Worm (Caenorhabditis elegans) whole organism, young adult: Measurements from ENCODE around the gene B0228.6.
A peak's percentile ranks its signal among the peaks of the same experiment; 100 is the strongest.

Source experiments
- B0019.2 ChIP-seq: fragments of 200-800 bp; sonication (Bioruptor generic); conservative IDR thresholded peaks from 2 replicates; pipeline ENCODE4 v1.3.6; 2022; ENCODE audit warnings: missing genetic modification reagents, missing genetic modification characterization, missing compliant biosample characterization
- B0035.1 ChIP-seq: sonication (generic microtip); optimal IDR thresholded peaks from 2 replicates; lab custom pipeline; 2016; ENCODE audit warnings: missing genetic modification characterization, mild to moderate bottlenecking, missing compliant biosample characterization, missing genotype, missing genetic modification reagents
- C06A6.2 ChIP-seq: fragments of 200-800 bp; sonication (Bioruptor generic); conservative IDR thresholded peaks from 2 replicates; pipeline ENCODE4 v1.3.6; 2022; ENCODE audit warnings: missing genetic modification characterization, missing compliant biosample characterization
- D2030.7 ChIP-seq: fragments of 200-800 bp; sonication (Bioruptor generic); IDR thresholded peaks from 2 replicates; pipeline ENCODE4 v1.3.6; 2022; ENCODE audit warnings: missing genetic modification reagents, missing genetic modification characterization, missing compliant biosample characterization
- F22D6.2 ChIP-seq: sonication (generic microtip); optimal IDR thresholded peaks from 2 replicates; lab custom pipeline; 2016; ENCODE audit warnings: mild to moderate bottlenecking, missing genetic modification characterization, missing compliant biosample characterization
- F37B4.10 ChIP-seq: fragments of 200-800 bp; sonication (Bioruptor generic); IDR thresholded peaks from 2 replicates; pipeline ENCODE4 v1.3.6; 2022; ENCODE audit warnings: missing genetic modification characterization, missing compliant biosample characterization
- K12H6.12 ChIP-seq: fragments of 200-800 bp; sonication (Bioruptor generic); optimal IDR thresholded peaks from 2 replicates; lab custom pipeline; 2018; ENCODE audit warnings: mild to moderate bottlenecking, missing genetic modification characterization, missing compliant biosample characterization
- T07F8.4 ChIP-seq: sonication (generic microtip); optimal IDR thresholded peaks from 2 replicates; lab custom pipeline; 2016; ENCODE audit warnings: mild to moderate bottlenecking, missing genetic modification characterization, moderate library complexity, missing compliant biosample characterization
- Y53F4B.3 ChIP-seq: fragments of 200-800 bp; sonication (Bioruptor generic); IDR thresholded peaks from 2 replicates; pipeline ENCODE4 v1.3.6; 2022; ENCODE audit warnings: missing genetic modification reagents, missing genetic modification characterization, missing compliant biosample characterization
- Y53G8AR.9 ChIP-seq: fragments of 200-800 bp; sonication (Bioruptor generic); conservative IDR thresholded peaks from 2 replicates; pipeline ENCODE4 v1.3.6; 2022; ENCODE audit warnings: missing genetic modification reagents, missing genetic modification characterization, missing compliant biosample characterization
- Y79H2A.3 ChIP-seq: fragments of 200-800 bp; sonication (Bioruptor generic); conservative IDR thresholded peaks from 2 replicates; pipeline ENCODE4 v1.3.6; 2022; ENCODE audit warnings: missing genetic modification reagents, missing genetic modification characterization, missing compliant biosample characterization
- ZK185.1 ChIP-seq: sonication (generic microtip); optimal IDR thresholded peaks from 2 replicates; lab custom pipeline; 2016; ENCODE audit warnings: mild to moderate bottlenecking, missing genetic modification characterization, missing compliant biosample characterization; ENCODE audit not compliant: poor library complexity, severe bottlenecking
- akir-1 ChIP-seq: fragments of 200-800 bp; sonication (Bioruptor generic); optimal IDR thresholded peaks from 2 replicates; lab custom pipeline; 2018; ENCODE audit warnings: mild to moderate bottlenecking, missing genetic modification characterization, moderate library complexity, missing compliant biosample characterization
- aptf-3 ChIP-seq: fragments of 200-800 bp; sonication (Bioruptor generic); IDR thresholded peaks from 2 replicates; pipeline ENCODE4 v1.3.6; 2022; ENCODE audit warnings: missing genetic modification characterization, missing compliant biosample characterization
- atf-7 ChIP-seq: sonication (generic microtip); optimal IDR thresholded peaks from 2 replicates; lab custom pipeline; 2017; ENCODE audit warnings: mild to moderate bottlenecking, missing genetic modification characterization, missing compliant biosample characterization
- attf-3 ChIP-seq: fragments of 200-800 bp; sonication (Bioruptor generic); conservative IDR thresholded peaks from 2 replicates; pipeline ENCODE4 v1.3.6; 2022; ENCODE audit warnings: missing genetic modification reagents, missing genetic modification characterization, missing compliant biosample characterization
- attf-5 ChIP-seq: fragments of 200-800 bp; sonication (Bioruptor generic); optimal IDR thresholded peaks from 2 replicates; lab custom pipeline; 2018; ENCODE audit warnings: mild to moderate bottlenecking, missing genetic modification characterization, missing compliant biosample characterization
- ceh-100 ChIP-seq: fragments of 200-800 bp; sonication (Bioruptor generic); IDR thresholded peaks from 2 replicates; pipeline ENCODE4 v1.3.6; 2022; ENCODE audit warnings: missing genetic modification reagents, missing genetic modification characterization, missing compliant biosample characterization
- ceh-27 ChIP-seq: fragments of 200-800 bp; sonication (Bioruptor generic); optimal IDR thresholded peaks from 2 replicates; lab custom pipeline; 2018; ENCODE audit warnings: mild to moderate bottlenecking, missing genetic modification characterization, moderate library complexity, missing compliant biosample characterization
- chd-7 ChIP-seq: sonication (generic microtip); optimal IDR thresholded peaks from 2 replicates; lab custom pipeline; 2016; ENCODE audit warnings: mild to moderate bottlenecking, missing genetic modification characterization, moderate library complexity, missing compliant biosample characterization
- die-1 ChIP-seq: sonication (generic microtip); optimal IDR thresholded peaks from 2 replicates; lab custom pipeline; 2016; ENCODE audit warnings: missing genotype, mild to moderate bottlenecking, missing genetic modification characterization, missing compliant biosample characterization
- dpl-1 ChIP-seq: fragments of 150-350 bp; optimal IDR thresholded peaks from 2 replicates; lab custom pipeline; 2014; ENCODE audit warnings: missing biosample characterization, missing genetic modification reagents, missing genetic modification characterization
- egrh-3 ChIP-seq: fragments of 200-800 bp; sonication (Bioruptor generic); IDR thresholded peaks from 2 replicates; pipeline ENCODE4 v1.3.6; 2022; ENCODE audit warnings: missing genetic modification reagents, missing genetic modification characterization, missing compliant biosample characterization
- ekl-4 ChIP-seq: fragments of 200-800 bp; sonication (Bioruptor generic); IDR thresholded peaks from 2 replicates; pipeline ENCODE4 v1.3.6; 2022; ENCODE audit warnings: missing genetic modification reagents, missing genetic modification characterization, missing compliant biosample characterization
- lin-35 ChIP-seq, 3 experiments: fragments of 150-350 bp in 2 of 3; sonication (generic microtip) in 1 of 3; optimal IDR thresholded peaks; 2 replicates each; lab custom pipeline; 2014 to 2018; ENCODE audit warnings: missing biosample characterization in 3 of 3, missing genetic modification characterization in 3 of 3, missing genetic modification reagents in 3 of 3
- madf-3 ChIP-seq: fragments of 200-800 bp; sonication (Bioruptor generic); IDR thresholded peaks from 2 replicates; pipeline ENCODE4 v1.3.6; 2022; ENCODE audit warnings: missing genetic modification reagents, missing genetic modification characterization, missing compliant biosample characterization
- madf-6 ChIP-seq: fragments of 200-800 bp; sonication (Bioruptor generic); IDR thresholded peaks from 2 replicates; pipeline ENCODE4 v1.3.6; 2022; ENCODE audit warnings: missing genetic modification reagents, missing genetic modification characterization, missing compliant biosample characterization
- madf-8 ChIP-seq: fragments of 200-800 bp; sonication (Bioruptor generic); conservative IDR thresholded peaks from 2 replicates; pipeline ENCODE4 v1.3.6; 2022; ENCODE audit warnings: missing genetic modification reagents, missing genetic modification characterization, missing compliant biosample characterization
- mes-4 ChIP-seq: sonication (generic microtip); optimal IDR thresholded peaks from 2 replicates; lab custom pipeline; 2016; ENCODE audit warnings: missing genotype, missing genetic modification characterization, missing compliant biosample characterization
- mxl-1 ChIP-seq: sonication (generic microtip); optimal IDR thresholded peaks from 2 replicates; lab custom pipeline; 2016; ENCODE audit warnings: missing genetic modification characterization, missing compliant biosample characterization
- nfya-2 ChIP-seq: fragments of 200-800 bp; sonication (Bioruptor generic); IDR thresholded peaks from 2 replicates; pipeline ENCODE4 v1.3.6; 2022; ENCODE audit warnings: missing genetic modification reagents, missing genetic modification characterization, missing compliant biosample characterization
- nhr-179 ChIP-seq: sonication (generic microtip); optimal IDR thresholded peaks from 2 replicates; lab custom pipeline; 2016; ENCODE audit warnings: mild to moderate bottlenecking, missing genetic modification characterization, missing compliant biosample characterization
- nhr-27 ChIP-seq: fragments of 200-800 bp; sonication (Bioruptor generic); optimal IDR thresholded peaks from 2 replicates; lab custom pipeline; 2018; ENCODE audit warnings: mild to moderate bottlenecking, missing genetic modification characterization, moderate library complexity, missing compliant biosample characterization
- nhr-80 ChIP-seq: sonication (generic microtip); optimal IDR thresholded peaks from 2 replicates; lab custom pipeline; 2016; ENCODE audit warnings: missing genetic modification characterization, missing compliant biosample characterization
- nhr-90 ChIP-seq: sonication (generic microtip); optimal IDR thresholded peaks from 2 replicates; lab custom pipeline; 2016; ENCODE audit warnings: missing genotype, mild to moderate bottlenecking, missing genetic modification characterization, missing compliant biosample characterization
- pbrm-1 ChIP-seq: fragments of 200-800 bp; sonication (Bioruptor generic); IDR thresholded peaks from 2 replicates; pipeline ENCODE4 v1.3.6; 2022; ENCODE audit warnings: missing genetic modification reagents, missing genetic modification characterization, missing compliant biosample characterization
- repo-1 ChIP-seq: sonication (generic microtip); optimal IDR thresholded peaks from 2 replicates; lab custom pipeline; 2017; ENCODE audit warnings: mild to moderate bottlenecking, missing genetic modification characterization, missing compliant biosample characterization
- sdz-38 ChIP-seq: sonication (generic microtip); optimal IDR thresholded peaks from 2 replicates; lab custom pipeline; 2016; ENCODE audit warnings: missing genotype, missing genetic modification characterization, missing compliant biosample characterization
- sptf-2 ChIP-seq: fragments of 200-800 bp; sonication (Bioruptor generic); optimal IDR thresholded peaks from 2 replicates; lab custom pipeline; 2018; ENCODE audit warnings: mild to moderate bottlenecking, missing genetic modification characterization, missing compliant biosample characterization
- unc-62 ChIP-seq: fragments of 150-350 bp; optimal IDR thresholded peaks from 2 replicates; lab custom pipeline; 2014; ENCODE audit warnings: missing biosample characterization, missing genetic modification reagents, missing genetic modification characterization
- ztf-25 ChIP-seq: fragments of 200-800 bp; sonication (Bioruptor generic); IDR thresholded peaks from 2 replicates; pipeline ENCODE4 v1.3.6; 2022; ENCODE audit warnings: missing genetic modification reagents, missing genetic modification characterization, missing compliant biosample characterization

Gene B0228.6

ce11 chrII:7708540-7708939 is 46.4 kb downstream of the B0228.6 start, which contains the start of gene B0495.9 (continued):
- TF ChIP-seq Y53F4B.3 (GFP tag; lab: Robert Waterston, UW) (no peak), die-1 (tag; lab: Kevin White, UChicago) (peak; percentile 40), ceh-100 (GFP tag; lab: Robert Waterston, UW) (peak; percentile 42), sptf-2 (GFP tag; lab: Kevin White, UChicago) (no peak), nhr-90 (tag; lab: Kevin White, UChicago) (no peak), akir-1 (no peak), nhr-80 (peak; percentile 51), chd-7 (tag; lab: Kevin White, UChicago) (no peak), C06A6.2 (no peak), ceh-27 (peak; percentile 57), Y53G8AR.9 (0 out of 2 replicates have a peak, but pooled peaks have one; percentile 55), madf-3 (no peak), repo-1 (tag; lab: Kevin White, UChicago) (no peak), T07F8.4 (tag; lab: Kevin White, UChicago) (no peak), attf-5 (GFP tag; lab: Kevin White, UChicago) (peak; percentile 60), Y79H2A.3 (GFP tag; lab: Robert Waterston, UW) (no peak), attf-3 (GFP tag; lab: Robert Waterston, UW) (0 out of 2 replicates have a peak, but pooled peaks have one; percentile 38), madf-6 (GFP tag; lab: Robert Waterston, UW) (peak; percentile 66), K12H6.12 (tag; lab: Kevin White, UChicago) (peak; percentile 19), mxl-1 (tag; lab: Kevin White, UChicago) (no peak), ZK185.1 (tag; lab: Kevin White, UChicago) (peak; percentile 66), atf-7 (tag; lab: Kevin White, UChicago) (no peak), F22D6.2 (tag; lab: Kevin White, UChicago) (no peak), nfya-2 (GFP tag; lab: Robert Waterston, UW) (no peak), B0035.1 (tag; lab: Kevin White, UChicago) (no peak), nhr-179 (tag; lab: Kevin White, UChicago) (no peak), lin-35 (GFP tag; optimal IDR thresholded peaks at IDR 0.05; lab: Kevin White, UChicago) (no peak), unc-62 (GFP tag; lab: Kevin White, UChicago) (no peak), B0019.2 (GFP tag; lab: Robert Waterston, UW) (no peak)

DNA sequence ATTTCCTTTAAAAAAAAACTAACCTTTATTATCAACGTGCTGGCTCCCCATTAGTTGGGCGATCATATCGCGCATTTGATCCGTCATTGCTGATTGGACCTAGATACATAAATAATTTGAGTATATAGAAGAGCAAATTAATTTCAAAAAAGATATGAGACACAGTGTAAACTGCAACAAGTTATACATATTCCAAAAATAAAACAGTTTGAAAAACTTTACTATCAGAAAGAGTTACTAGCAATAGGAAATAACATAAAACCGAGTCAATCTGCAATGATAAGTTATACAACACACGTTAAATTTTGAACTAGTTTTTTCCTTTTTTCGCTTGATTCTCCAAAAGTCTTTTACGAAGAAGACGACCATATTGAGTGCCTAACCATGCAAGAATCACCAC is 47.6 kb downstream of the B0228.6 start, which contains the start of gene luc-7L:
Gene luc-7L, minus strand, starts transcription at position 101 of the 400 bp plus-strand sequence.
- no peak for TF ChIP-seq egrh-3 (GFP tag; lab: Robert Waterston, UW)
- TF ChIP-seq dpl-1 (GFP tag; lab: Kevin White, UChicago), result no peak
- TF ChIP-seq Y79H2A.3 (GFP tag; lab: Robert Waterston, UW), result no peak
- TF ChIP-seq D2030.7 (GFP tag; lab: Robert Waterston, UW), result no peak
- no peak for TF ChIP-seq B0019.2 (GFP tag; lab: Robert Waterston, UW)
- TF ChIP-seq madf-8, result no peak
- TF ChIP-seq pbrm-1, result no peak
- TF ChIP-seq F37B4.10, result no peak
- TF ChIP-seq atf-7 (tag; lab: Kevin White, UChicago), result no peak
- no peak for TF ChIP-seq aptf-3
- no peak for TF ChIP-seq ekl-4 (GFP tag; lab: Robert Waterston, UW)
- no peak for TF ChIP-seq nhr-27 (tag; lab: Kevin White, UChicago)
- TF ChIP-seq ztf-25 (GFP tag; lab: Robert Waterston, UW), result no peak
- TF ChIP-seq mes-4 (tag; lab: Kevin White, UChicago), result no peak
- TF ChIP-seq madf-3, result no peak
- no peak for TF ChIP-seq sdz-38 (tag; lab: Kevin White, UChicago)
